Worm (Caenorhabditis elegans): ENCODE measurements around the gene cisd-1.

Gene cisd-1

DNA sequence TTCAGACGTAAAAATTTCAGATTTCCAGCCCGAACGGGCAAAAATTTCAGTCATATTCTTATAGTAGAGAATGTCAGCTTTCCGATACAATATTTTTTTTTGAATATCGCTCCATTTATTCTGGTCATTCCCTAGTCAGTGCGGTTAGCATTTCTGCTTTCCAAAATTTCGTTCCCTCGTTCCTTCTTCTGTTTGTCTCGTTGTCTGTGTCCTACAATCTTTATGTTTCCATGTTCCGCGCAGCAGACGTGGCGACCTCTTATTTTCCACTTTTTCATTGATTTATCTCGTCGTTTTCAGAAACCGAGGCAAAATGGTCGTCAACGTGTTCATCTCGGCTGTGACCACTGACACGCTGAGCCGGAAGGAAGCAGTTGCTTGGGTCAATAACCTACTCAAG, 27.0 kb downstream of the cisd-1 start, which contains the start of gene ebp-2:
TSS of gene ebp-2 (plus strand) at position 301 of the 400 bp plus-strand sequence.
- peak; percentile 31 for TF ChIP-seq aha-1 (tag)

DNA sequence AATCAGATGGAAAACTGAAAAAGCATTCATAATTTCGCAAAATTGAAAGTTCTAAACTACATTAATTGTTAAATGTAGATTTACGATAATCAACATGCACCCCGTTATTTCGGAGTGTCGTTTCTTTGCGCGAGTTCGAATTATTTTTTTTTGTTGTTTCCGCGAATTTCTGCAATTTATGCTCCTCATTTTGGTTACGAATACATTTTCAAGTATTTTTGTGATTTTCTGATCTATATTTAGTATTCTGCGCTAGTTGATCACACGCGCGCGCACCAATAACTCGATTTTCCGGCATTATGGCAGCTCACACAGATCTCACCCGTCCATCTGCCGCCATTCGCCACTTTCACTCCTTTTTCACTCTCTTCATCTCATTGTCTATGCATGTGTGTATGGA, 29.2 kb downstream of the cisd-1 start, which contains the start of gene VW02B12L.2:
TSS of gene VW02B12L.2 (minus strand) at position 65 of the 400 bp plus-strand sequence.
- no peak for TF ChIP-seq spr-1 (tag; optimal IDR thresholded peaks at IDR 0.05)
- TF ChIP-seq mes-2 (tag; optimal IDR thresholded peaks at IDR 0.05; ENCODE audit: poor library complexity, severe bottlenecking) = peak; percentile 14
- TF ChIP-seq R02D3.7 (tag; optimal IDR thresholded peaks at IDR 0.05) = peak; percentile 65
- no peak for TF ChIP-seq daf-16 (GFP tag; optimal IDR thresholded peaks at IDR 0.05)
- TF ChIP-seq daf-16 (tag; optimal IDR thresholded peaks at IDR 0.05) = peak; percentile 15
- TF ChIP-seq ceh-44 (GFP tag; IDR thresholded peaks at IDR 0.05) = no peak
- TF ChIP-seq Y48G9A.11 (GFP tag; IDR thresholded peaks at IDR 0.05) = peak; percentile 45; the same call in 1 of the 2 replicates
- peak; percentile 94 for TF ChIP-seq T20F7.1 (GFP tag; optimal IDR thresholded peaks at IDR 0.05)
- TF ChIP-seq sdz-12 (GFP tag; optimal IDR thresholded peaks at IDR 0.05) = no peak
- peak in 1 of 2 experiments; percentile 66 for TF ChIP-seq lsy-2 (tag; optimal IDR thresholded peaks at IDR 0.05)
- TF ChIP-seq snpc-4 (tag; optimal IDR thresholded peaks at IDR 0.05) = no peak
- TF ChIP-seq dpl-1 (GFP tag; optimal IDR thresholded peaks at IDR 0.05) = peak; percentile 83
- peak; percentile 28 for TF ChIP-seq nhr-28 (tag; optimal IDR thresholded peaks at IDR 0.05)
- peak; percentile 25 for TF ChIP-seq aha-1 (tag)

DNA sequence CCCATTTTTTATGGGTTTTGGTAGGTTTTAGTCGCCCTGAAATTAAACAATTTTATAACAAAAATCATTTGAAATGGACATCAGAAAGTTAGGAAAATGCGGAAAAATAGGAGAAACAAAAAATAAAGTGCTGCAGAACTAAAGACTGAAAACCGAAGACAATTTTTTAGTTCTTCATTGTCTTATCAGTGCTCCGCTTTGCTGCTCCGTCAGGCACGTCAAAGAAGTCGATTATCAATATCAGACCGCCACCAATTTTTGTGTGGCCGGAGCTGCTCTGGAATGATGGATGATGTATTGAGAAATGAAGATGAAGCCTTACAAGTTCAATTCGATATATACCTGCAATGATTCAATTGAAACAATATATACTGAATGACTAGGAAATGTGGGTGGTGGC, 31.0 kb downstream of the cisd-1 start, which contains the start of gene vha-6:
TSS of gene vha-6 (minus strand) at position 36 of the 400 bp plus-strand sequence.
- no peak for TF ChIP-seq egl-43 (GFP tag; IDR thresholded peaks at IDR 0.05)
- TF ChIP-seq lin-15B (tag; optimal IDR thresholded peaks at IDR 0.05) = no peak
- TF ChIP-seq nhr-237 (tag; optimal IDR thresholded peaks at IDR 0.05) = no peak
- TF ChIP-seq nhr-28 (tag; optimal IDR thresholded peaks at IDR 0.05) = peak; percentile 58
- TF ChIP-seq T26A8.4 (GFP tag; IDR thresholded peaks at IDR 0.05) = no peak
- no peak for TF ChIP-seq ZK337.2 (GFP tag; IDR thresholded peaks at IDR 0.05)
- peak; percentile 39 for TF ChIP-seq dve-1 (tag; optimal IDR thresholded peaks at IDR 0.05; ENCODE audit: insufficient read depth)
- TF ChIP-seq zag-1 (tag; optimal IDR thresholded peaks at IDR 0.05) = no peak
- TF ChIP-seq gei-8 (GFP tag; optimal IDR thresholded peaks at IDR 0.05) = no peak
- no peak for TF ChIP-seq egl-27 (tag; optimal IDR thresholded peaks at IDR 0.05)
- peak; percentile 93 for TF ChIP-seq pqm-1 (tag; optimal IDR thresholded peaks at IDR 0.05)
- TF ChIP-seq nhr-77 (tag; optimal IDR thresholded peaks at IDR 0.05) = peak; percentile 48
- TF ChIP-seq daf-16 (GFP tag; optimal IDR thresholded peaks at IDR 0.05) = no peak
- TF ChIP-seq daf-16 (tag; optimal IDR thresholded peaks at IDR 0.05) = peak; percentile 50
- no peak for TF ChIP-seq lir-3 (tag; optimal IDR thresholded peaks at IDR 0.05)
- TF ChIP-seq hlh-11 (tag; optimal IDR thresholded peaks at IDR 0.05) = peak; percentile 54
- TF ChIP-seq snpc-4 (tag; optimal IDR thresholded peaks at IDR 0.05) = no peak
- TF ChIP-seq dmd-6 (GFP tag; IDR thresholded peaks at IDR 0.05) = peak; percentile 67
- peak; percentile 2 for TF ChIP-seq mep-1 (tag; optimal IDR thresholded peaks at IDR 0.05)
- TF ChIP-seq F49E8.2 (tag; optimal IDR thresholded peaks at IDR 0.05; ENCODE audit: borderline replicate concordance) = no peak
- no peak for TF ChIP-seq ama-1 (optimal IDR thresholded peaks at IDR 0.05)

DNA sequence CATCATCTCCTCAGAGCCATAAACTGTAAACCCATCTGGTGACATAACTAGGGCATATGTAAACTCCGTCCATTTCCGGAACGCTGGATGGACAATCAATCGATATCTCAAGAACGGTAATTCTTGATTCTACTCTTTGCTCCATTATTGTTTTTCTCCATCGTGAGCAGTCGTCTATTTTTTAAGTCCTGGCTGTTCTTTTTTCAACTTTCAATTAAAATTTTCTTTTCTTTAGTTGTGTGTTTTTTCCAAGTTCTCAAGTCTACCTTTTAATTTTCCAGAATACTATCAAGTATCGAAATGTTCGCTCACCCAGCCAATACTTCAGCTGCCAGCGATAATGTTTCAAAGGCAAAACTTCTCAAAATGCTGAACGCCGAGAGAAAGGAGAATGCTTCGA, 35.5 kb downstream of the cisd-1 start, which contains the start of gene C05D12.5:
TSS of gene C05D12.5 (plus strand) at position 301 of the 400 bp plus-strand sequence.
- TF ChIP-seq ceh-82 (tag; optimal IDR thresholded peaks at IDR 0.05) (no peak), snpc-1.2 (GFP tag; IDR thresholded peaks at IDR 0.05) (no peak), hlh-30 (tag; optimal IDR thresholded peaks at IDR 0.05; ENCODE audit: insufficient read depth) (no peak), nhr-102 (tag; optimal IDR thresholded peaks at IDR 0.05) (no peak), ceh-32 (tag; optimal IDR thresholded peaks at IDR 0.05; ENCODE audit: poor library complexity) (no peak), dmd-8 (GFP tag; IDR thresholded peaks at IDR 0.05) (no peak), unc-62 (GFP tag; optimal IDR thresholded peaks at IDR 0.05 in 1 of 2) (no peak), unc-62 (tag; optimal IDR thresholded peaks at IDR 0.05) (no peak), nhr-76 (tag; optimal IDR thresholded peaks at IDR 0.05) (no peak), ctbp-1 (GFP tag; IDR thresholded peaks at IDR 0.05) (no peak), lin-1 (GFP tag; IDR thresholded peaks at IDR 0.05) (no peak), daf-16 (GFP tag; optimal IDR thresholded peaks at IDR 0.05) (no peak), daf-16 (tag; optimal IDR thresholded peaks at IDR 0.05) (no peak), lim-7 (GFP tag; IDR thresholded peaks at IDR 0.05) (no peak), D1046.2 (GFP tag; IDR thresholded peaks at IDR 0.05) (no peak), aha-1 (tag) (no peak), arid-1 (GFP tag; conservative IDR thresholded peaks at IDR 0.05) (no peak), dmd-6 (GFP tag; IDR thresholded peaks at IDR 0.05) (no peak)
